Worm (Caenorhabditis elegans) whole organism, late embryonic: ENCODE measurements around the gene C17B7.8.

Experiments used
- K09A11.1 ChIP-seq: sonication (generic microtip); optimal IDR thresholded peaks from 2 replicates; lab custom pipeline; 2017; ENCODE audit warnings: antibody characterized with exemption, mild to moderate bottlenecking, missing genetic modification characterization, missing compliant biosample characterization; ENCODE audit not compliant: insufficient read depth
- ceh-2 ChIP-seq: sonication (generic microtip); optimal IDR thresholded peaks from 2 replicates; lab custom pipeline; 2016; ENCODE audit warnings: missing genotype, missing genetic modification characterization, missing compliant biosample characterization
- fkh-10 ChIP-seq: fragments of 150-350 bp; optimal IDR thresholded peaks from 2 replicates; lab custom pipeline; 2014; ENCODE audit warnings: missing biosample characterization, missing genetic modification reagents, missing genetic modification characterization
- gmeb-2 ChIP-seq: sonication (generic microtip); optimal IDR thresholded peaks from 2 replicates; lab custom pipeline; 2016; ENCODE audit warnings: missing genetic modification characterization, inconsistent platforms, missing compliant biosample characterization
- hlh-13 ChIP-seq: fragments of 200-800 bp; sonication (Bioruptor generic); optimal IDR thresholded peaks from 2 replicates; lab custom pipeline; 2018; ENCODE audit warnings: mild to moderate bottlenecking, missing genetic modification characterization, missing compliant biosample characterization
- nhr-11 ChIP-seq: fragments of 150-350 bp; optimal IDR thresholded peaks from 2 replicates; lab custom pipeline; 2014; ENCODE audit warnings: missing biosample characterization, missing genetic modification characterization
- nhr-232 ChIP-seq: sonication (generic microtip); optimal IDR thresholded peaks from 2 replicates; lab custom pipeline; 2016; ENCODE audit warnings: missing genetic modification characterization, missing compliant biosample characterization
- pha-2 ChIP-seq: sonication (generic microtip); optimal IDR thresholded peaks from 2 replicates; lab custom pipeline; 2017; ENCODE audit warnings: mild to moderate bottlenecking, missing genetic modification characterization, missing compliant biosample characterization
- pqm-1 ChIP-seq: sonication (generic microtip); optimal IDR thresholded peaks from 2 replicates; lab custom pipeline; 2016; ENCODE audit warnings: missing genetic modification characterization, missing compliant biosample characterization
- sox-2 ChIP-seq: fragments of 200-800 bp; sonication (Bioruptor generic); IDR thresholded peaks from 2 replicates; pipeline ENCODE4 v1.3.6; 2022; ENCODE audit warnings: missing genetic modification reagents, missing genetic modification characterization, missing compliant biosample characterization
- unc-55 ChIP-seq: sonication (generic microtip); optimal IDR thresholded peaks from 2 replicates; lab custom pipeline; 2017; ENCODE audit warnings: missing biosample characterization, missing genetic modification reagents, missing genetic modification characterization

DNA sequence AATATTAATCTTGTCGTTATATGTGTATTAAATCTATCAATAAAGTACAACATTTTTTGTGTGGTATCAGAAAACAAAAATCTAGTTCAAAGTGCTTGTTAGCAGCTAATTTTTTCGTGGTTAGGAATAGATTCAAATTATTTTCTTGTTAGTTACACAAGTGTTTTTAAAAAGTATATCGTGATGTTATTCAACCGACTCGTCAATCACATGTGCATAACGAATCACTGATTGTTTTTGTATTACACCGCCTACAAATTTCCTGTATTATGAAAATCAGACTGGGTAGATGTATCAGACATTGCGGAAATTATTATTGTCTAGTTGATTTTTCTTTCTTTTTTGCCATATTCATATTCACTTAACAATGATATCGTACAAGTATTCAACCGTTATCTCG lies 41.1 kb downstream of the C17B7.8 start, which contains the start of gene str-64:
- no peak for TF ChIP-seq sox-2 (GFP tag; lab: Robert Waterston, UW)
- TF ChIP-seq pha-2 (tag; lab: Kevin White, UChicago): no peak
- no peak for TF ChIP-seq ceh-2 (tag; lab: Kevin White, UChicago)
- no peak for TF ChIP-seq nhr-232 (tag; lab: Kevin White, UChicago)
- no peak for TF ChIP-seq fkh-10
- TF ChIP-seq hlh-13: no peak
- TF ChIP-seq pqm-1: no peak
- TF ChIP-seq unc-55 (GFP tag; lab: Kevin White, UChicago): no peak
- TF ChIP-seq nhr-11 (tag; lab: Kevin White, UChicago): no peak
- TF ChIP-seq gmeb-2 (tag; lab: Kevin White, UChicago): no peak
- no peak for TF ChIP-seq K09A11.1 (tag; lab: Kevin White, UChicago)
